Worm (Caenorhabditis elegans) whole organism, mixed stage, embryonic: ENCODE data around the gene F48F5.6.

Experiments
- M03D4.4 ChIP-seq: sonication (generic microtip); optimal IDR thresholded peaks from 2 replicates; lab custom pipeline; 2017; ENCODE audit warnings: mild to moderate bottlenecking, missing genetic modification characterization, missing compliant biosample characterization
- bed-3 ChIP-seq: fragments of 200-800 bp; sonication (Bioruptor generic); optimal IDR thresholded peaks from 3 replicates; lab custom pipeline; 2018; ENCODE audit warnings: mild to moderate bottlenecking, missing genetic modification characterization, moderate library complexity, missing compliant biosample characterization
- ceh-39 ChIP-seq: fragments of 150-350 bp; optimal IDR thresholded peaks from 2 replicates; lab custom pipeline; 2014; ENCODE audit warnings: missing biosample characterization, missing genetic modification characterization
- ceh-43 ChIP-seq: fragments of 200-800 bp; sonication (Bioruptor generic); optimal IDR thresholded peaks from 2 replicates; lab custom pipeline; 2018; ENCODE audit warnings: mild to moderate bottlenecking, missing genetic modification characterization, moderate library complexity, missing compliant biosample characterization
- ceh-83 ChIP-seq: fragments of 200-800 bp; sonication (Bioruptor generic); optimal IDR thresholded peaks from 2 replicates; lab custom pipeline; 2018; ENCODE audit warnings: mild to moderate bottlenecking, missing genetic modification characterization, missing compliant biosample characterization
- ces-1 ChIP-seq: fragments of 150-350 bp; optimal IDR thresholded peaks from 2 replicates; lab custom pipeline; 2014; ENCODE audit warnings: missing biosample characterization, missing genetic modification reagents, missing genetic modification characterization
- cnd-1 ChIP-seq: fragments of 200-800 bp; sonication (Bioruptor generic); optimal IDR thresholded peaks from 2 replicates; lab custom pipeline; 2018; ENCODE audit warnings: mild to moderate bottlenecking, missing genetic modification characterization, missing compliant biosample characterization
- drap-1 ChIP-seq: fragments of 200-800 bp; sonication (Bioruptor generic); optimal IDR thresholded peaks from 3 replicates; lab custom pipeline; 2018; ENCODE audit warnings: mild to moderate bottlenecking, missing genetic modification characterization, missing compliant biosample characterization
- elt-1 ChIP-seq: sonication (generic microtip); optimal IDR thresholded peaks from 2 replicates; lab custom pipeline; 2017; ENCODE audit warnings: missing genetic modification characterization, mild to moderate bottlenecking, missing compliant biosample characterization, antibody characterized with exemption, moderate library complexity, borderline replicate concordance; ENCODE audit not compliant: insufficient read depth
- elt-3 ChIP-seq: fragments of 150-350 bp; optimal IDR thresholded peaks from 2 replicates; lab custom pipeline; 2014; ENCODE audit warnings: missing biosample characterization, missing genetic modification characterization
- flh-1 ChIP-seq: fragments of 200-800 bp; sonication (Bioruptor generic); optimal IDR thresholded peaks from 2 replicates; lab custom pipeline; 2018; ENCODE audit warnings: mild to moderate bottlenecking, missing genetic modification characterization, moderate library complexity, missing compliant biosample characterization
- ham-2 ChIP-seq: fragments of 200-800 bp; sonication (Bioruptor generic); optimal IDR thresholded peaks from 2 replicates; lab custom pipeline; 2018; ENCODE audit warnings: mild to moderate bottlenecking, missing genetic modification characterization, missing compliant biosample characterization
- hlh-1 ChIP-seq: fragments of 150-350 bp; optimal IDR thresholded peaks from 2 replicates; lab custom pipeline; 2014; ENCODE audit warnings: missing biosample characterization, missing genetic modification reagents, missing genetic modification characterization
- lin-13 ChIP-seq: fragments of 150-350 bp; optimal IDR thresholded peaks from 2 replicates; lab custom pipeline; 2014; ENCODE audit warnings: missing biosample characterization, missing genetic modification characterization
- lin-32 ChIP-seq: fragments of 200-800 bp; sonication (Bioruptor generic); optimal IDR thresholded peaks from 2 replicates; lab custom pipeline; 2018; ENCODE audit warnings: mild to moderate bottlenecking, missing genetic modification characterization, missing compliant biosample characterization
- lsy-2 ChIP-seq: fragments of 150-350 bp; optimal IDR thresholded peaks from 2 replicates; lab custom pipeline; 2014; ENCODE audit warnings: missing biosample characterization, missing genetic modification characterization
- mab-5 ChIP-seq: fragments of 150-350 bp; optimal IDR thresholded peaks from 2 replicates; lab custom pipeline; 2014; ENCODE audit warnings: missing biosample characterization, missing genetic modification characterization
- mep-1 ChIP-seq: fragments of 150-350 bp; optimal IDR thresholded peaks from 2 replicates; lab custom pipeline; 2017; ENCODE audit warnings: missing biosample characterization, missing genetic modification reagents, missing genetic modification characterization, inconsistent platforms
- mls-2 ChIP-seq: sonication (generic microtip); optimal IDR thresholded peaks from 2 replicates; lab custom pipeline; 2016; ENCODE audit warnings: mild to moderate bottlenecking, missing genetic modification characterization, moderate library complexity, missing compliant biosample characterization
- nhr-2 ChIP-seq: fragments of 150-350 bp; optimal IDR thresholded peaks from 2 replicates; lab custom pipeline; 2014; ENCODE audit warnings: missing biosample characterization, missing genetic modification characterization
- nhr-237 ChIP-seq: fragments of 150-350 bp; optimal IDR thresholded peaks from 2 replicates; lab custom pipeline; 2014; ENCODE audit warnings: missing biosample characterization, missing genetic modification characterization
- nhr-28 ChIP-seq: fragments of 150-350 bp; optimal IDR thresholded peaks from 2 replicates; lab custom pipeline; 2014; ENCODE audit warnings: missing biosample characterization, missing genetic modification characterization
- nhr-76 ChIP-seq: sonication (generic microtip); optimal IDR thresholded peaks from 2 replicates; lab custom pipeline; 2017; ENCODE audit warnings: missing biosample characterization, missing genetic modification characterization
- pha-4 ChIP-seq: fragments of 150-350 bp; optimal IDR thresholded peaks from 2 replicates; lab custom pipeline; 2018; ENCODE audit warnings: missing biosample characterization, missing genetic modification reagents, missing genetic modification characterization
- snpc-4 ChIP-seq: fragments of 150-350 bp; optimal IDR thresholded peaks from 2 replicates; lab custom pipeline; 2014; ENCODE audit warnings: missing biosample characterization, missing genetic modification characterization
- sptf-1 ChIP-seq: sonication (generic microtip); optimal IDR thresholded peaks from 2 replicates; lab custom pipeline; 2017; ENCODE audit warnings: mild to moderate bottlenecking, missing genetic modification characterization, moderate library complexity, missing compliant biosample characterization
- unc-120 ChIP-seq: sonication (generic microtip); optimal IDR thresholded peaks from 2 replicates; lab custom pipeline; 2017; ENCODE audit warnings: missing genetic modification characterization, missing compliant biosample characterization; ENCODE audit not compliant: poor library complexity, severe bottlenecking
- unc-62 ChIP-seq: fragments of 150-350 bp; optimal IDR thresholded peaks from 2 replicates; lab custom pipeline; 2014; ENCODE audit warnings: missing biosample characterization, missing genetic modification reagents, missing genetic modification characterization
- zip-8 ChIP-seq: fragments of 150-350 bp; optimal IDR thresholded peaks from 2 replicates; lab custom pipeline; 2014; ENCODE audit warnings: missing biosample characterization, missing genetic modification characterization
- ztf-11 ChIP-seq: fragments of 150-350 bp; optimal IDR thresholded peaks from 2 replicates; lab custom pipeline; 2014; ENCODE audit warnings: missing biosample characterization, missing genetic modification characterization

Gene F48F5.6

ce11 chrV:20419643-20420042, 33.3 kb downstream of the F48F5.6 start:
- TF ChIP-seq zip-8 (tag; lab: Kevin White, UChicago) = no peak
- no peak for TF ChIP-seq cnd-1
- no peak for TF ChIP-seq lsy-2 (tag; lab: Kevin White, UChicago)
- no peak for TF ChIP-seq bed-3
- TF ChIP-seq ces-1 (GFP tag; lab: Kevin White, UChicago) = no peak
- no peak for TF ChIP-seq nhr-28 (tag; lab: Kevin White, UChicago)
- no peak for TF ChIP-seq lin-13 (tag; lab: Kevin White, UChicago)
- no peak for TF ChIP-seq nhr-2 (tag; lab: Kevin White, UChicago)
- no peak for TF ChIP-seq lin-32 (GFP tag; lab: Kevin White, UChicago)
- no peak for TF ChIP-seq ztf-11 (tag; lab: Kevin White, UChicago)
- no peak for TF ChIP-seq mab-5 (tag; lab: Kevin White, UChicago)
- no peak for TF ChIP-seq ceh-43 (GFP tag; lab: Kevin White, UChicago)
- TF ChIP-seq drap-1 (GFP tag; lab: Kevin White, UChicago) = no peak
- no peak for TF ChIP-seq elt-1
- TF ChIP-seq, all 35 proteins: peak for 0

- TF ChIP-seq cnd-1 = no peak
- no peak for TF ChIP-seq ceh-43 (GFP tag; lab: Kevin White, UChicago)
- no peak for TF ChIP-seq nhr-237
- no peak for TF ChIP-seq bed-3
- TF ChIP-seq sptf-1 (tag; lab: Kevin White, UChicago) = no peak
Observed at ce11 chrV:20418768-20419167, 34.2 kb downstream of the F48F5.6 start.

- TF ChIP-seq pha-4 (tag; lab: Kevin White, UChicago) (no peak), snpc-4 (tag; lab: Kevin White, UChicago) (no peak), lin-32 (GFP tag; lab: Kevin White, UChicago) (no peak), mls-2 (tag; lab: Kevin White, UChicago) (no peak), nhr-76 (tag; lab: Kevin White, UChicago) (no peak)
Observed at ce11 chrV:20417809-20418208, 35.2 kb downstream of the F48F5.6 start.

- TF ChIP-seq ceh-39 (no peak), unc-62 (no peak), ztf-11 (tag; lab: Kevin White, UChicago) (no peak)
Observed at ce11 chrV:20416790-20417189, 36.2 kb downstream of the F48F5.6 start.

- TF ChIP-seq unc-62 = no peak
- no peak for TF ChIP-seq ceh-39
- TF ChIP-seq hlh-1 (tag; lab: Kevin White, UChicago) = no peak
- TF ChIP-seq pha-4 (tag; lab: Kevin White, UChicago) = no peak
- TF ChIP-seq ces-1 (GFP tag; lab: Kevin White, UChicago) = no peak
- TF ChIP-seq zip-8 (tag; lab: Kevin White, UChicago) = no peak
- TF ChIP-seq nhr-76 (tag; lab: Kevin White, UChicago) = no peak
- no peak for TF ChIP-seq elt-1
- TF ChIP-seq unc-120 (tag; lab: Kevin White, UChicago) = no peak
Observed at ce11 chrV:20416335-20416734, 36.6 kb downstream of the F48F5.6 start.

- no peak for TF ChIP-seq sptf-1 (tag; lab: Kevin White, UChicago)
- no peak for TF ChIP-seq mep-1 (tag; lab: Kevin White, UChicago)
- TF ChIP-seq elt-3 (tag; lab: Kevin White, UChicago) = no peak
- TF ChIP-seq nhr-28 (tag; lab: Kevin White, UChicago) = no peak
- peak; percentile 75 for TF ChIP-seq zip-8 (tag; lab: Kevin White, UChicago)
- no peak for TF ChIP-seq flh-1 (GFP tag; lab: Kevin White, UChicago)
Observed at ce11 chrV:20415415-20415814, 37.6 kb downstream of the F48F5.6 start.

- TF ChIP-seq nhr-28 (tag; lab: Kevin White, UChicago) (no peak), sptf-1 (tag; lab: Kevin White, UChicago) (no peak), mls-2 (tag; lab: Kevin White, UChicago) (no peak), zip-8 (tag; lab: Kevin White, UChicago) (no peak), drap-1 (GFP tag; lab: Kevin White, UChicago) (no peak), cnd-1 (no peak), mep-1 (tag; lab: Kevin White, UChicago) (no peak), elt-1 (no peak), nhr-2 (tag; lab: Kevin White, UChicago) (no peak), pha-4 (tag; lab: Kevin White, UChicago) (no peak), ceh-83 (GFP tag; lab: Kevin White, UChicago) (no peak), M03D4.4 (tag; lab: Kevin White, UChicago) (no peak), mab-5 (tag; lab: Kevin White, UChicago) (no peak), ham-2 (GFP tag; lab: Kevin White, UChicago) (no peak), elt-3 (tag; lab: Kevin White, UChicago) (no peak), lin-32 (GFP tag; lab: Kevin White, UChicago) (no peak), snpc-4 (tag; lab: Kevin White, UChicago) (no peak)
Observed at ce11 chrV:20413936-20414335, 39.0 kb downstream of the F48F5.6 start.
